Fruit fly (Drosophila melanogaster): Measurements from ENCODE around the gene CG14354.

DNA sequence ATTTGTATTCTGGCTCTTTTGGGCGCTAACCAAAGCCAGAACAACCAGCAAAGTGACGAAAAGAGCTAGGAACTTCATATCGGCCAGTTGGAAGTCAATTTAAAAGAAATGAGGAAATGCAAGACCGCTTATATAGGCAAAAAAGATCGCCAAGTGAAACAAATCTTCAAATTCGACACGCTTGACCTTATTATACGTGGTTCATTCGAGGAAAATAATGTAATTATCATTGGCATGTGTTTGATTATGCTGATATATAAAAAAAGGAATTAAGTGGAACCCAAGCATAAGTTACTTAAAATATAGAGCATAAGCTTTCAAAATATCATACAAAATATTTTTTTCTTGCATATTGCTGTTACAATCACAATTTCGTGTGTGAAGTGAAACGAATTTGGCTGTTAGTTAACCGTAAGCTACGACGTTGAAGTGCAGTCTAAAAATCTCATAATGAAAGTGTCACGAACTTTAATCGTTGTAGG lies 16.6 kb downstream of the CG14354 start, which contains the start of the genes Mst57Da and alpha4GT2:
- TF ChIP-seq h (optimal IDR thresholded peaks at IDR 0.05) (no peak), psq (optimal IDR thresholded peaks at IDR 0.05) (no peak)

Measured in Kc167 (cell line).